Fruit fly (Drosophila melanogaster) whole organism, embryonic: Measurements from ENCODE around the gene Mitf.

ENCODE experiments used
- Atf3 ChIP-seq: fragments of 200-800 bp; sonication (Bioruptor generic); optimal IDR thresholded peaks from 3 replicates; lab custom pipeline; 2016; ENCODE audit warnings: missing biosample characterization, missing genetic modification characterization
- CG11247 ChIP-seq: fragments of 200-800 bp; sonication (Bioruptor generic); IDR thresholded peaks from 2 replicates; pipeline ENCODE4 v1.3.6; 2022; ENCODE audit warnings: missing biosample characterization, missing genetic modification characterization
- CG11456 ChIP-seq: fragments of 200-800 bp; sonication (Bioruptor generic); IDR thresholded peaks from 3 replicates; pipeline ENCODE4 v1.3.6; 2022; ENCODE audit warnings: missing biosample characterization, missing genetic modification characterization
- CG11723 ChIP-seq: fragments of 200-800 bp; sonication (Bioruptor generic); optimal IDR thresholded peaks from 2 replicates; lab custom pipeline; 2017; ENCODE audit warnings: missing biosample characterization, mild to moderate bottlenecking, missing genetic modification characterization
- CG15479 ChIP-seq: fragments of 200-800 bp; sonication (Bioruptor generic); optimal IDR thresholded peaks from 3 replicates; lab custom pipeline; 2019; ENCODE audit warnings: missing biosample characterization, mild to moderate bottlenecking, missing genetic modification characterization, moderate library complexity
- CG16813 ChIP-seq: fragments of 200-800 bp; sonication (Bioruptor generic); IDR thresholded peaks from 3 replicates; pipeline ENCODE4 v1.3.6; 2022; ENCODE audit warnings: missing biosample characterization, missing genetic modification characterization; ENCODE audit not compliant: partially characterized antibody
- CG32532 ChIP-seq: fragments of 200-800 bp; sonication (Bioruptor generic); IDR thresholded peaks from 2 replicates; pipeline ENCODE4 v1.3.6; 2022; ENCODE audit warnings: missing biosample characterization, missing genetic modification characterization
- CG4617 ChIP-seq: fragments of 200-800 bp; sonication (Bioruptor generic); optimal IDR thresholded peaks from 3 replicates; lab custom pipeline; 2016; ENCODE audit warnings: missing biosample characterization, missing genetic modification characterization, borderline replicate concordance
- CG4854 ChIP-seq: fragments of 200-800 bp; sonication (Bioruptor generic); optimal IDR thresholded peaks from 2 replicates; lab custom pipeline; 2016; ENCODE audit warnings: missing biosample characterization, missing genetic modification characterization, inconsistent platforms
- CG6272 ChIP-seq: fragments of 200-800 bp; sonication (Bioruptor generic); IDR thresholded peaks from 2 replicates; pipeline ENCODE4 v1.3.6; 2022; ENCODE audit warnings: missing biosample characterization, missing genetic modification characterization
- CG6654 ChIP-seq: fragments of 200-800 bp; sonication (Bioruptor generic); optimal IDR thresholded peaks from 2 replicates; lab custom pipeline; 2017; ENCODE audit warnings: missing biosample characterization, mild to moderate bottlenecking, missing genetic modification characterization
- CG7271 ChIP-seq: fragments of 200-800 bp; sonication (Bioruptor generic); optimal IDR thresholded peaks from 2 replicates; lab custom pipeline; 2018; ENCODE audit warnings: missing biosample characterization, mild to moderate bottlenecking, missing genetic modification characterization, moderate library complexity
- CG8388 ChIP-seq: fragments of 200-800 bp; sonication (Bioruptor generic); optimal IDR thresholded peaks from 2 replicates; lab custom pipeline; 2019; ENCODE audit warnings: missing biosample characterization, mild to moderate bottlenecking, missing genetic modification characterization, moderate library complexity
- CG8924 ChIP-seq: fragments of 200-800 bp; optimal IDR thresholded peaks from 3 replicates; lab custom pipeline; 2019; ENCODE audit warnings: missing biosample characterization, mild to moderate bottlenecking, missing genetic modification characterization, moderate library complexity
- CHES-1-like ChIP-seq: fragments of 200-800 bp; sonication (Bioruptor generic); optimal IDR thresholded peaks from 2 replicates; lab custom pipeline; 2016; ENCODE audit warnings: missing biosample characterization, missing genetic modification characterization
- CkIIα-i1 ChIP-seq: fragments of 200-800 bp; sonication (Bioruptor generic); IDR thresholded peaks from 2 replicates; pipeline ENCODE4 v1.3.6; 2022; ENCODE audit warnings: missing biosample characterization, missing genetic modification characterization
- CoRest ChIP-seq: fragments of 200-800 bp; sonication (Bioruptor generic); optimal IDR thresholded peaks from 3 replicates; lab custom pipeline; 2018; ENCODE audit warnings: missing biosample characterization, mild to moderate bottlenecking, missing genetic modification characterization, moderate library complexity
- Dek ChIP-seq: fragments of 200-800 bp; sonication (Bioruptor generic); optimal IDR thresholded peaks from 3 replicates; lab custom pipeline; 2019; ENCODE audit warnings: missing biosample characterization, mild to moderate bottlenecking, missing genetic modification characterization, moderate library complexity
- Dref ChIP-seq: fragments of 200-800 bp; sonication (Bioruptor generic); IDR thresholded peaks from 2 replicates; pipeline ENCODE4 v1.3.6; 2022; ENCODE audit warnings: missing biosample characterization, missing genetic modification characterization
- E2f1 ChIP-seq: fragments of 200-800 bp; sonication (Bioruptor generic); IDR thresholded peaks from 2 replicates; pipeline ENCODE4 v1.3.6; 2022; ENCODE audit warnings: missing biosample characterization, missing genetic modification characterization
- E2f2 ChIP-seq: fragments of 200-800 bp; sonication (Bioruptor generic); IDR thresholded peaks from 2 replicates; pipeline ENCODE4 v1.3.6; 2022; ENCODE audit warnings: missing biosample characterization, missing genetic modification characterization
- GATAe ChIP-seq: fragments of 200-800 bp; sonication (Bioruptor generic); conservative IDR thresholded peaks from 2 replicates; pipeline ENCODE4 v1.3.6; 2022; ENCODE audit warnings: missing biosample characterization, missing genetic modification characterization
- Hr78 ChIP-seq, 2 experiments: fragments of 200-800 bp in 1 of 2; fragments of >200 bp in 1 of 2; sonication (Bioruptor generic) in 1 of 2; optimal IDR thresholded peaks; 2 replicates each; lab custom pipeline; 2017 to 2019; ENCODE audit warnings: missing biosample characterization in 2 of 2, missing genetic modification characterization in 2 of 2, mild to moderate bottlenecking in 1 of 2, moderate library complexity in 1 of 2
- Neu2 ChIP-seq: fragments of 200-800 bp; sonication (Bioruptor generic); optimal IDR thresholded peaks from 3 replicates; lab custom pipeline; 2016; ENCODE audit warnings: missing biosample characterization, missing genetic modification characterization, borderline replicate concordance
- NfI ChIP-seq: fragments of 200-800 bp; sonication (Bioruptor generic); optimal IDR thresholded peaks from 3 replicates; lab custom pipeline; 2018; ENCODE audit warnings: missing biosample characterization, mild to moderate bottlenecking, missing genetic modification characterization, moderate library complexity
- Oli ChIP-seq: fragments of 200-800 bp; sonication (Bioruptor generic); optimal IDR thresholded peaks from 2 replicates; lab custom pipeline; 2018; ENCODE audit warnings: missing biosample characterization, mild to moderate bottlenecking, missing genetic modification characterization, moderate library complexity
- PHDP ChIP-seq: fragments of 200-800 bp; sonication (Bioruptor generic); optimal IDR thresholded peaks from 3 replicates; lab custom pipeline; 2018; ENCODE audit warnings: missing biosample characterization, mild to moderate bottlenecking, missing genetic modification characterization, moderate library complexity
- Poxn ChIP-seq: fragments of 200-800 bp; sonication (Bioruptor generic); IDR thresholded peaks from 2 replicates; pipeline ENCODE4 v1.3.6; 2022; ENCODE audit warnings: missing biosample characterization, missing genetic modification characterization
- Sox102F ChIP-seq: fragments of 200-800 bp; sonication (Bioruptor generic); optimal IDR thresholded peaks from 2 replicates; lab custom pipeline; 2018; ENCODE audit warnings: missing biosample characterization, mild to moderate bottlenecking, missing genetic modification characterization, moderate library complexity
- Sry-δ ChIP-seq: fragments of 200-800 bp; sonication (Bioruptor generic); optimal IDR thresholded peaks from 2 replicates; lab custom pipeline; 2016; ENCODE audit warnings: missing biosample characterization, missing genetic modification characterization
- ab ChIP-seq: fragments of 200-800 bp; sonication (Bioruptor generic); optimal IDR thresholded peaks from 2 replicates; lab custom pipeline; 2016; ENCODE audit warnings: missing biosample characterization, missing genetic modification characterization
- ase ChIP-seq: fragments of 200-800 bp; sonication (Bioruptor generic); IDR thresholded peaks from 3 replicates; pipeline ENCODE4 v1.3.6; 2022; ENCODE audit warnings: missing biosample characterization, missing genetic modification characterization
- ash1 ChIP-seq: fragments of 200-800 bp; sonication (Bioruptor generic); optimal IDR thresholded peaks from 2 replicates; lab custom pipeline; 2018; ENCODE audit warnings: missing biosample characterization, mild to moderate bottlenecking, missing genetic modification characterization
- bigmax ChIP-seq: fragments of 200-800 bp; sonication (Bioruptor generic); optimal IDR thresholded peaks from 2 replicates; lab custom pipeline; 2018; ENCODE audit warnings: missing biosample characterization, mild to moderate bottlenecking, missing genetic modification characterization
- bowl ChIP-seq: fragments of 200-800 bp; sonication (Bioruptor generic); IDR thresholded peaks from 2 replicates; pipeline ENCODE4 v1.3.6; 2022; ENCODE audit warnings: missing biosample characterization, missing genetic modification characterization
- cad ChIP-seq: fragments of >200 bp; optimal IDR thresholded peaks from 2 replicates; lab custom pipeline; 2017; ENCODE audit warnings: missing biosample characterization, missing genetic modification characterization
- cato ChIP-seq: fragments of 200-800 bp; sonication (Bioruptor generic); optimal IDR thresholded peaks from 2 replicates; lab custom pipeline; 2016; ENCODE audit warnings: missing biosample characterization, missing genetic modification characterization, borderline replicate concordance
- disco-r ChIP-seq: fragments of 200-800 bp; sonication (Bioruptor generic); optimal IDR thresholded peaks from 2 replicates; lab custom pipeline; 2016; ENCODE audit warnings: missing biosample characterization, missing genetic modification characterization
- en ChIP-seq: fragments of 200-800 bp; sonication (Bioruptor generic); optimal IDR thresholded peaks from 2 replicates; lab custom pipeline; 2016; ENCODE audit warnings: missing biosample characterization, missing genetic modification characterization
- gcm ChIP-seq: fragments of 200-800 bp; sonication (Bioruptor generic); optimal IDR thresholded peaks from 2 replicates; lab custom pipeline; 2019; ENCODE audit warnings: missing biosample characterization, mild to moderate bottlenecking, missing genetic modification characterization, moderate library complexity
- hb ChIP-seq: fragments of 200-800 bp; sonication (Bioruptor generic); IDR thresholded peaks from 3 replicates; pipeline ENCODE4 v1.3.6; 2022; ENCODE audit warnings: missing biosample characterization, missing genetic modification characterization; ENCODE audit not compliant: partially characterized antibody
- hth ChIP-seq: fragments of >200 bp; optimal IDR thresholded peaks from 2 replicates; lab custom pipeline; 2017; ENCODE audit warnings: inconsistent platforms
- lmd ChIP-seq: fragments of 200-800 bp; sonication (Bioruptor generic); IDR thresholded peaks from 2 replicates; pipeline ENCODE4 v1.3.6; 2022; ENCODE audit warnings: missing biosample characterization, missing genetic modification characterization
- org-1 ChIP-seq: fragments of 200-800 bp; sonication (Bioruptor generic); optimal IDR thresholded peaks from 2 replicates; lab custom pipeline; 2017; ENCODE audit warnings: missing biosample characterization, missing genetic modification characterization
- repo ChIP-seq: fragments of 200-800 bp; sonication (Bioruptor generic); optimal IDR thresholded peaks from 2 replicates; lab custom pipeline; 2016; ENCODE audit warnings: missing biosample characterization, missing genetic modification characterization
- row ChIP-seq: fragments of 200-800 bp; sonication (Bioruptor generic); IDR thresholded peaks from 3 replicates; pipeline ENCODE4 v1.3.6; 2022; ENCODE audit warnings: missing biosample characterization, missing genetic modification characterization
- sqz ChIP-seq: fragments of 200-800 bp; sonication (Bioruptor generic); optimal IDR thresholded peaks from 3 replicates; lab custom pipeline; 2018; ENCODE audit warnings: missing biosample characterization, mild to moderate bottlenecking, missing genetic modification characterization
- tap ChIP-seq: fragments of 200-800 bp; optimal IDR thresholded peaks from 3 replicates; lab custom pipeline; 2019; ENCODE audit warnings: missing biosample characterization, mild to moderate bottlenecking, missing genetic modification characterization, moderate library complexity
- tup ChIP-seq: fragments of 200-800 bp; sonication (Bioruptor generic); optimal IDR thresholded peaks from 2 replicates; lab custom pipeline; 2016; ENCODE audit warnings: missing biosample characterization, mild to moderate bottlenecking, missing genetic modification characterization, moderate library complexity
- vfl ChIP-seq: fragments of 200-800 bp; sonication (Bioruptor generic); optimal IDR thresholded peaks from 2 replicates; lab custom pipeline; 2016; ENCODE audit warnings: missing biosample characterization, missing genetic modification characterization
- wek ChIP-seq: fragments of 200-800 bp; sonication (Bioruptor generic); optimal IDR thresholded peaks from 3 replicates; lab custom pipeline; 2018; ENCODE audit warnings: missing biosample characterization, mild to moderate bottlenecking, missing genetic modification characterization, moderate library complexity
- wor ChIP-seq: fragments of 200-800 bp; sonication (Bioruptor generic); IDR thresholded peaks from 2 replicates; pipeline ENCODE4 v1.3.6; 2022; ENCODE audit warnings: missing biosample characterization, missing genetic modification characterization

Mitf gene

dm6 chr4:1230564-1230964 is 31.9 kb downstream of the Mitf start, which contains the start of the genes Dyrk3 and Cadps (continued):
- TF ChIP-seq GATAe (GFP tag; lab: Robert Waterston, UW): no peak
- no peak for TF ChIP-seq CG8924
- TF ChIP-seq Neu2 (GFP tag; lab: Kevin White, UChicago): no peak
- TF ChIP-seq disco-r: no peak
- TF ChIP-seq Dref (GFP tag; lab: Robert Waterston, UW): no peak
- peak; percentile 93 for TF ChIP-seq CG11723 (GFP tag; lab: Kevin White, UChicago)
- TF ChIP-seq wek: no peak
- TF ChIP-seq repo (GFP tag; lab: Kevin White, UChicago): no peak
- TF ChIP-seq bowl (GFP tag; lab: Robert Waterston, UW): no peak
- no peak for TF ChIP-seq CG6654 (GFP tag; lab: Kevin White, UChicago)
- no peak for TF ChIP-seq CG16813 (GFP tag; lab: Robert Waterston, UW)
- no peak for TF ChIP-seq Hr78 (GFP tag; optimal IDR thresholded peaks at IDR 0.05; lab: Kevin White, UChicago)
- no peak for TF ChIP-seq cato (GFP tag; lab: Kevin White, UChicago)
- no peak for TF ChIP-seq bigmax
- TF ChIP-seq ase: no peak
- TF ChIP-seq hth (lab: Kevin White, UChicago): no peak
- no peak for TF ChIP-seq Dek (tag; lab: Kevin White, UChicago)
- TF ChIP-seq CG7271: no peak
- no peak for TF ChIP-seq Poxn
- peak; percentile 65 for TF ChIP-seq CG15479 (GFP tag; lab: Kevin White, UChicago)
- no peak for TF ChIP-seq gcm (GFP tag; lab: Kevin White, UChicago)
- TF ChIP-seq ab (GFP tag; lab: Kevin White, UChicago): no peak
- no peak for TF ChIP-seq ash1
- no peak for TF ChIP-seq CkIIα-i1
- no peak for TF ChIP-seq CG8388 (GFP tag; lab: Kevin White, UChicago)
- peak; percentile 89; the same call in 2 of the 3 replicates for TF ChIP-seq row
- TF ChIP-seq tap: no peak
- peak; percentile 11 for TF ChIP-seq cad
- TF ChIP-seq NfI: no peak
- peak; percentile 78 for TF ChIP-seq CG4617
- no peak for TF ChIP-seq lmd (GFP tag; lab: Robert Waterston, UW)
- no peak for TF ChIP-seq CG32532 (GFP tag; lab: Robert Waterston, UW)
- no peak for TF ChIP-seq Atf3 (GFP tag; lab: Kevin White, UChicago)
- no peak for TF ChIP-seq hb (GFP tag; lab: Robert Waterston, UW)
- TF ChIP-seq E2f2 (GFP tag; lab: Robert Waterston, UW): no peak; the same call in 1 of the 2 replicates
- TF ChIP-seq CG11247 (GFP tag; lab: Robert Waterston, UW): no peak
- TF ChIP-seq wor (GFP tag; lab: Robert Waterston, UW): no peak
- TF ChIP-seq Oli (tag; lab: Kevin White, UChicago): no peak
- TF ChIP-seq sqz (GFP tag; lab: Kevin White, UChicago): no peak
- TF ChIP-seq vfl: no peak
- no peak for TF ChIP-seq Sox102F (GFP tag; lab: Kevin White, UChicago)
- TF ChIP-seq Sry-δ (GFP tag; lab: Kevin White, UChicago): peak; percentile 55
- no peak for TF ChIP-seq CG4854 (GFP tag; lab: Kevin White, UChicago)
- no peak for TF ChIP-seq en
- no peak for TF ChIP-seq E2f1
- TF ChIP-seq CG6272 (GFP tag; lab: Robert Waterston, UW): no peak
- TF ChIP-seq CHES-1-like (GFP tag; lab: Kevin White, UChicago): no peak
- TF ChIP-seq tup (GFP tag; lab: Kevin White, UChicago): no peak
- no peak for TF ChIP-seq org-1
- TF ChIP-seq CG11456 (GFP tag; lab: Robert Waterston, UW): no peak
- TF ChIP-seq PHDP (tag; lab: Kevin White, UChicago): peak; percentile 2
- no peak for TF ChIP-seq CoRest (tag; lab: Kevin White, UChicago)
